Fruit fly (Drosophila melanogaster): Measurements from ENCODE around the gene Gr94a.

- no peak for TF ChIP-seq pan (optimal IDR thresholded peaks at IDR 0.05)
- TF ChIP-seq CG8478 (optimal IDR thresholded peaks at IDR 0.05), result no peak
- TF ChIP-seq psq (optimal IDR thresholded peaks at IDR 0.05), result no peak
Observed at dm6 chr3R:23027428-23027813, 24.1 kb upstream of the Gr94a start.
